Fruit fly (Drosophila melanogaster) whole organism, pupa: Measurements from ENCODE around the gene EMC5.
A peak's percentile ranks its signal among the peaks of the same experiment; 100 is the strongest.

Source experiments
- CG10348 ChIP-seq: fragments of 200-800 bp; sonication (Bioruptor generic); IDR thresholded peaks from 2 replicates; pipeline ENCODE4 v1.3.6; 2022; ENCODE audit warnings: missing biosample characterization, missing genetic modification characterization
- CG12605 ChIP-seq: fragments of 200-800 bp; sonication (Bioruptor generic); IDR thresholded peaks from 2 replicates; pipeline ENCODE4 v1.3.6; 2022; ENCODE audit warnings: missing biosample characterization, missing genetic modification characterization
- CG13204 ChIP-seq: fragments of 200-800 bp; sonication (Bioruptor generic); optimal IDR thresholded peaks from 2 replicates; lab custom pipeline; 2018; ENCODE audit warnings: missing biosample characterization, mild to moderate bottlenecking, missing genetic modification characterization, moderate library complexity
- CG14655 ChIP-seq: fragments of 200-800 bp; sonication (Bioruptor generic); optimal IDR thresholded peaks from 3 replicates; lab custom pipeline; 2017; ENCODE audit warnings: mild to moderate bottlenecking, missing biosample characterization, missing genetic modification reagents, missing genetic modification characterization
- CG15710 ChIP-seq: fragments of 200-800 bp; sonication (Bioruptor generic); optimal IDR thresholded peaks from 2 replicates; lab custom pipeline; 2018; ENCODE audit warnings: missing biosample characterization, mild to moderate bottlenecking, missing genetic modification characterization, moderate library complexity
- CG17806 ChIP-seq: fragments of 200-800 bp; sonication (Bioruptor generic); optimal IDR thresholded peaks from 2 replicates; lab custom pipeline; 2018; ENCODE audit warnings: missing biosample characterization, mild to moderate bottlenecking, missing genetic modification characterization, moderate library complexity
- CG32121 ChIP-seq: fragments of 200-800 bp; sonication (Bioruptor generic); IDR thresholded peaks from 2 replicates; pipeline ENCODE4 v1.3.6; 2022; ENCODE audit warnings: missing biosample characterization, missing genetic modification characterization
- CG34367 ChIP-seq: fragments of 200-800 bp; sonication (Bioruptor generic); optimal IDR thresholded peaks from 2 replicates; lab custom pipeline; 2018; ENCODE audit warnings: missing biosample characterization, mild to moderate bottlenecking, missing genetic modification characterization
- CG4496 ChIP-seq: fragments of 200-800 bp; sonication (Bioruptor generic); IDR thresholded peaks from 3 replicates; pipeline ENCODE4 v1.3.6; 2022; ENCODE audit warnings: missing biosample characterization, missing genetic modification characterization
- CG8159 ChIP-seq: fragments of 200-800 bp; sonication (Bioruptor generic); optimal IDR thresholded peaks from 3 replicates; lab custom pipeline; 2018; ENCODE audit warnings: missing biosample characterization, mild to moderate bottlenecking, missing genetic modification characterization, moderate library complexity
- CG8301 ChIP-seq: fragments of 200-800 bp; sonication (Bioruptor generic); optimal IDR thresholded peaks from 2 replicates; lab custom pipeline; 2018; ENCODE audit warnings: missing biosample characterization, mild to moderate bottlenecking, missing genetic modification characterization
- CG9948 ChIP-seq: fragments of 200-800 bp; sonication (Bioruptor generic); optimal IDR thresholded peaks from 2 replicates; lab custom pipeline; 2018; ENCODE audit warnings: missing biosample characterization, mild to moderate bottlenecking, missing genetic modification characterization, moderate library complexity
- D1 ChIP-seq: fragments of 200-800 bp; sonication (Bioruptor generic); optimal IDR thresholded peaks from 2 replicates; lab custom pipeline; 2018; ENCODE audit warnings: missing biosample characterization, mild to moderate bottlenecking, missing genetic modification characterization, moderate library complexity
- EcR ChIP-seq: fragments of 200-800 bp; sonication (Bioruptor generic); optimal IDR thresholded peaks from 3 replicates; lab custom pipeline; 2019; ENCODE audit warnings: missing biosample characterization, missing genetic modification characterization, mild to moderate bottlenecking, moderate library complexity, missing genetic modification reagents
- Ets98B ChIP-seq: fragments of 200-800 bp; sonication (Bioruptor generic); IDR thresholded peaks from 2 replicates; pipeline ENCODE4 v1.3.6; 2022; ENCODE audit warnings: missing biosample characterization, missing genetic modification characterization
- Pif1A ChIP-seq: fragments of 200-800 bp; sonication (Bioruptor generic); optimal IDR thresholded peaks from 3 replicates; lab custom pipeline; 2016; ENCODE audit warnings: missing biosample characterization, missing genetic modification characterization
- Pif1B ChIP-seq: fragments of 200-800 bp; sonication (Bioruptor generic); optimal IDR thresholded peaks from 3 replicates; lab custom pipeline; 2016; ENCODE audit warnings: missing biosample characterization, missing genetic modification characterization
- Snoo ChIP-seq: fragments of 200-800 bp; sonication (Bioruptor generic); optimal IDR thresholded peaks from 3 replicates; lab custom pipeline; 2017; ENCODE audit warnings: missing biosample characterization, mild to moderate bottlenecking, missing genetic modification characterization, inconsistent platforms
- fd96Ca ChIP-seq: fragments of 200-800 bp; sonication (Bioruptor generic); IDR thresholded peaks from 3 replicates; pipeline ENCODE4 v1.3.6; 2022; ENCODE audit warnings: missing biosample characterization, missing genetic modification characterization
- gl ChIP-seq: fragments of 200-800 bp; sonication (Bioruptor generic); optimal IDR thresholded peaks from 2 replicates; lab custom pipeline; 2018; ENCODE audit warnings: missing biosample characterization, mild to moderate bottlenecking, missing genetic modification characterization
- rn ChIP-seq: fragments of 200-800 bp; sonication (Bioruptor generic); IDR thresholded peaks from 2 replicates; pipeline ENCODE4 v1.3.6; 2022; ENCODE audit warnings: missing biosample characterization, missing genetic modification characterization

The EMC5 gene

DNA sequence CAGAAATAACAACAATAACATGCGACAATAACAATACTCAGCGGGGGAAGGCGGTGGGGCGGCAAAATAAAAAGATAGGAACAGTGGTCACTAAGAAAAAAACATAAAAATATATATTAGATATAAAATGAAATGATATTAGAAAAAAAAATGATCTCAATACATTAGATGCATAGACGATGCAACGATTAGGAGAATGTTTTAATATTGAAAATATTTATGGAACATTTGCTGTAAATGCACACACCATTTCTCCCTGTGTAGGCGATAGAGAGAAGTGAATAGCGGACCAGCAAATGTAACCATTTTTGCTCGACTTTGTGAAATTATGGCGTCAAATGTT is 21.3 kb upstream of the EMC5 start:
- no peak for TF ChIP-seq EcR (GFP tag; lab: Kevin White, UChicago)
- peak; percentile 62 for TF ChIP-seq CG17806 (tag; lab: Kevin White, UChicago)
- TF ChIP-seq CG15710, result peak; percentile 38
- TF ChIP-seq CG13204, result no peak
- TF ChIP-seq Snoo, result no peak
- TF ChIP-seq rn, result no peak
- peak; percentile 53 for TF ChIP-seq CG14655 (GFP tag; lab: Kevin White, UChicago)
- TF ChIP-seq CG34367 (tag; lab: Kevin White, UChicago), result no peak
- TF ChIP-seq CG10348 (GFP tag; lab: Robert Waterston, UW), result no peak
- no peak for TF ChIP-seq gl (tag; lab: Kevin White, UChicago)
- TF ChIP-seq fd96Ca, result peak; percentile 57; the same call in 2 of the 3 replicates
- peak; percentile 85 for TF ChIP-seq CG12605 (GFP tag; lab: Robert Waterston, UW)
- no peak for TF ChIP-seq Pif1B (GFP tag; lab: Kevin White, UChicago)
- peak; percentile 84 for TF ChIP-seq CG32121 (GFP tag; lab: Robert Waterston, UW)
- no peak for TF ChIP-seq D1 (tag; lab: Kevin White, UChicago)
- peak; percentile 88 for TF ChIP-seq CG4496 (GFP tag; lab: Robert Waterston, UW)
- TF ChIP-seq CG8159 (tag; lab: Kevin White, UChicago), result peak; percentile 56
- TF ChIP-seq Pif1A (GFP tag; lab: Kevin White, UChicago), result no peak
- TF ChIP-seq Ets98B (GFP tag; lab: Robert Waterston, UW), result peak; percentile 79
- peak; percentile 37 for TF ChIP-seq CG8301 (tag; lab: Kevin White, UChicago)
- peak; percentile 47 for TF ChIP-seq CG9948 (tag; lab: Kevin White, UChicago)

DNA sequence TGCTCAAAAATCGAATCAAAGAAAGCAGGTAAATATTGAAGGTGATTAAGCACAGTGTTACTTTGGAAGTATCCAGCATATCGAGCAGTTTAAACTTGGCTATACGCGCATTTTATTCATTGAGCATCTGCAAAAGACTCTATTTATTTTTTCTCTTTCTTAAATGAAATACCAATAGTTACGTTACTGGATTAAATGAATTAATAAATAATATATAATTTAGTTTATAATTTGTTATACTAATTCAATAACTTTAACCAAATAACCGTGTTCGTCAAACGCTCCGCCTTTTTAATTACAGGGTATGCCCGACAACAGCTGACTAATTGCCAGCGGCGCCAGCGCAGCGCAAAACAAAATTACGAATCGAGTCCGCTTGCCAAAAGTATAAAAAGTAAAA is 20.7 kb upstream of the EMC5 start:
- TF ChIP-seq CG12605 (GFP tag; lab: Robert Waterston, UW) (no peak), CG17806 (tag; lab: Kevin White, UChicago) (peak; percentile 0), rn (no peak), CG14655 (GFP tag; lab: Kevin White, UChicago) (no peak), CG15710 (no peak), Pif1A (GFP tag; lab: Kevin White, UChicago) (no peak), fd96Ca (0 out of 3 replicates have a peak, but pooled peaks have one; percentile 14), CG4496 (GFP tag; lab: Robert Waterston, UW) (peak; percentile 58; the same call in 1 of the 3 replicates), Snoo (no peak), CG32121 (GFP tag; lab: Robert Waterston, UW) (peak; percentile 56; the same call in 1 of the 2 replicates), D1 (tag; lab: Kevin White, UChicago) (no peak), Ets98B (GFP tag; lab: Robert Waterston, UW) (peak; percentile 49)

DNA sequence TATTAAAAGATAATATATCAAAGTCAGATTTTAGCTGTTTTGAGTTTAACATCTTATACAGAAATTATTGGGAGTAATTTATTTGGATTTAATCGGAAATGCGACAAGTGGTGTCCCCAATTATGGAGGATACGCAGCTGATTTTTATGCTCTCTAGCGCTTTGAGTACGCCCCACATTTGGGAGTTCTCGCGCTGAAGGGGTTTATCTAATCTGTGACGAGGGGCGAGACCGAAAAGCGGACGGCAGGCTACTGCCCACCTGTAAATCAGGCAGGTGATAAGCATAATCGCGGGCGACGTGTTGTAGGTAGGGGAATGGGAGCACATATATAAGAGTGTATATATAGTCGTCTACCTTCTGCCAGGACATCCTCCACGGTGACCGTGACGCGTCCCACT is 19.6 kb upstream of the EMC5 start:
- TF ChIP-seq CG17806 (tag; lab: Kevin White, UChicago) (no peak), CG13204 (no peak), CG4496 (GFP tag; lab: Robert Waterston, UW) (no peak), CG9948 (tag; lab: Kevin White, UChicago) (no peak), Pif1B (GFP tag; lab: Kevin White, UChicago) (no peak), CG10348 (GFP tag; lab: Robert Waterston, UW) (no peak), EcR (GFP tag; lab: Kevin White, UChicago) (no peak), fd96Ca (no peak), D1 (tag; lab: Kevin White, UChicago) (no peak), CG34367 (tag; lab: Kevin White, UChicago) (no peak)

dm6 chr2L:18968370-18969105 is 19.0 kb upstream of the EMC5 start, which contains the start of the genes Nak and Tango6:
Nak (minus strand) TSS chr2L:18968744.
Tango6 (plus strand) TSS chr2L:18969028.
- TF ChIP-seq EcR (GFP tag; lab: Kevin White, UChicago) (peak; percentile 27), CG17806 (tag; lab: Kevin White, UChicago) (no peak), CG10348 (GFP tag; lab: Robert Waterston, UW) (no peak), D1 (tag; lab: Kevin White, UChicago) (no peak), Ets98B (GFP tag; lab: Robert Waterston, UW) (no peak), CG8301 (tag; lab: Kevin White, UChicago) (no peak), rn (no peak), gl (tag; lab: Kevin White, UChicago) (no peak), CG9948 (tag; lab: Kevin White, UChicago) (no peak), CG15710 (peak; percentile 25), CG13204 (no peak), CG8159 (tag; lab: Kevin White, UChicago) (peak; percentile 33), Snoo (no peak), CG4496 (GFP tag; lab: Robert Waterston, UW) (no peak), CG12605 (GFP tag; lab: Robert Waterston, UW) (no peak), CG14655 (GFP tag; lab: Kevin White, UChicago) (no peak), Pif1B (GFP tag; lab: Kevin White, UChicago) (no peak), CG32121 (GFP tag; lab: Robert Waterston, UW) (no peak), Pif1A (GFP tag; lab: Kevin White, UChicago) (no peak), fd96Ca (no peak), CG34367 (tag; lab: Kevin White, UChicago) (no peak)

- TF ChIP-seq CG15710 (peak; percentile 56), Ets98B (GFP tag; lab: Robert Waterston, UW) (peak; percentile 13), Snoo (peak; percentile 59), CG17806 (tag; lab: Kevin White, UChicago) (peak; percentile 50), Pif1B (GFP tag; lab: Kevin White, UChicago) (no peak), CG12605 (GFP tag; lab: Robert Waterston, UW) (no peak), CG9948 (tag; lab: Kevin White, UChicago) (peak; percentile 43), CG8159 (tag; lab: Kevin White, UChicago) (peak; percentile 64), CG8301 (tag; lab: Kevin White, UChicago) (peak; percentile 38), EcR (GFP tag; lab: Kevin White, UChicago) (peak; percentile 36)
Measured at dm6 chr2L:18974063-18974779, 13.3 kb upstream of the EMC5 start, which contains the start of the genes L2HGDH and CG10431. L2HGDH (minus strand) TSS chr2L:18974448. CG10431 (plus strand) TSS chr2L:18974710.
